Fruit fly (Drosophila melanogaster) whole organism, pupa: ENCODE data around the gene bon.

Experiments used
- CG10348 ChIP-seq: fragments of 200-800 bp; sonication (Bioruptor generic); IDR thresholded peaks from 2 replicates; pipeline ENCODE4 v1.3.6; 2022; ENCODE audit warnings: missing biosample characterization, missing genetic modification characterization
- CG12605 ChIP-seq: fragments of 200-800 bp; sonication (Bioruptor generic); IDR thresholded peaks from 2 replicates; pipeline ENCODE4 v1.3.6; 2022; ENCODE audit warnings: missing biosample characterization, missing genetic modification characterization
- CG13204 ChIP-seq: fragments of 200-800 bp; sonication (Bioruptor generic); optimal IDR thresholded peaks from 2 replicates; lab custom pipeline; 2018; ENCODE audit warnings: missing biosample characterization, mild to moderate bottlenecking, missing genetic modification characterization, moderate library complexity
- CG14655 ChIP-seq: fragments of 200-800 bp; sonication (Bioruptor generic); optimal IDR thresholded peaks from 3 replicates; lab custom pipeline; 2017; ENCODE audit warnings: mild to moderate bottlenecking, missing biosample characterization, missing genetic modification reagents, missing genetic modification characterization
- CG15710 ChIP-seq: fragments of 200-800 bp; sonication (Bioruptor generic); optimal IDR thresholded peaks from 2 replicates; lab custom pipeline; 2018; ENCODE audit warnings: missing biosample characterization, mild to moderate bottlenecking, missing genetic modification characterization, moderate library complexity
- CG17806 ChIP-seq: fragments of 200-800 bp; sonication (Bioruptor generic); optimal IDR thresholded peaks from 2 replicates; lab custom pipeline; 2018; ENCODE audit warnings: missing biosample characterization, mild to moderate bottlenecking, missing genetic modification characterization, moderate library complexity
- CG32121 ChIP-seq: fragments of 200-800 bp; sonication (Bioruptor generic); IDR thresholded peaks from 2 replicates; pipeline ENCODE4 v1.3.6; 2022; ENCODE audit warnings: missing biosample characterization, missing genetic modification characterization
- CG34367 ChIP-seq: fragments of 200-800 bp; sonication (Bioruptor generic); optimal IDR thresholded peaks from 2 replicates; lab custom pipeline; 2018; ENCODE audit warnings: missing biosample characterization, mild to moderate bottlenecking, missing genetic modification characterization
- CG4496 ChIP-seq: fragments of 200-800 bp; sonication (Bioruptor generic); IDR thresholded peaks from 3 replicates; pipeline ENCODE4 v1.3.6; 2022; ENCODE audit warnings: missing biosample characterization, missing genetic modification characterization
- CG8159 ChIP-seq: fragments of 200-800 bp; sonication (Bioruptor generic); optimal IDR thresholded peaks from 3 replicates; lab custom pipeline; 2018; ENCODE audit warnings: missing biosample characterization, mild to moderate bottlenecking, missing genetic modification characterization, moderate library complexity
- CG8301 ChIP-seq: fragments of 200-800 bp; sonication (Bioruptor generic); optimal IDR thresholded peaks from 2 replicates; lab custom pipeline; 2018; ENCODE audit warnings: missing biosample characterization, mild to moderate bottlenecking, missing genetic modification characterization
- CG9948 ChIP-seq: fragments of 200-800 bp; sonication (Bioruptor generic); optimal IDR thresholded peaks from 2 replicates; lab custom pipeline; 2018; ENCODE audit warnings: missing biosample characterization, mild to moderate bottlenecking, missing genetic modification characterization, moderate library complexity
- D1 ChIP-seq: fragments of 200-800 bp; sonication (Bioruptor generic); optimal IDR thresholded peaks from 2 replicates; lab custom pipeline; 2018; ENCODE audit warnings: missing biosample characterization, mild to moderate bottlenecking, missing genetic modification characterization, moderate library complexity
- EcR ChIP-seq: fragments of 200-800 bp; sonication (Bioruptor generic); optimal IDR thresholded peaks from 3 replicates; lab custom pipeline; 2019; ENCODE audit warnings: missing biosample characterization, missing genetic modification characterization, mild to moderate bottlenecking, moderate library complexity, missing genetic modification reagents
- Ets98B ChIP-seq: fragments of 200-800 bp; sonication (Bioruptor generic); IDR thresholded peaks from 2 replicates; pipeline ENCODE4 v1.3.6; 2022; ENCODE audit warnings: missing biosample characterization, missing genetic modification characterization
- Pif1A ChIP-seq: fragments of 200-800 bp; sonication (Bioruptor generic); optimal IDR thresholded peaks from 3 replicates; lab custom pipeline; 2016; ENCODE audit warnings: missing biosample characterization, missing genetic modification characterization
- Pif1B ChIP-seq: fragments of 200-800 bp; sonication (Bioruptor generic); optimal IDR thresholded peaks from 3 replicates; lab custom pipeline; 2016; ENCODE audit warnings: missing biosample characterization, missing genetic modification characterization
- Snoo ChIP-seq: fragments of 200-800 bp; sonication (Bioruptor generic); optimal IDR thresholded peaks from 3 replicates; lab custom pipeline; 2017; ENCODE audit warnings: missing biosample characterization, mild to moderate bottlenecking, missing genetic modification characterization, inconsistent platforms
- fd96Ca ChIP-seq: fragments of 200-800 bp; sonication (Bioruptor generic); IDR thresholded peaks from 3 replicates; pipeline ENCODE4 v1.3.6; 2022; ENCODE audit warnings: missing biosample characterization, missing genetic modification characterization
- gl ChIP-seq: fragments of 200-800 bp; sonication (Bioruptor generic); optimal IDR thresholded peaks from 2 replicates; lab custom pipeline; 2018; ENCODE audit warnings: missing biosample characterization, mild to moderate bottlenecking, missing genetic modification characterization
- rn ChIP-seq: fragments of 200-800 bp; sonication (Bioruptor generic); IDR thresholded peaks from 2 replicates; pipeline ENCODE4 v1.3.6; 2022; ENCODE audit warnings: missing biosample characterization, missing genetic modification characterization

bon gene

dm6 chr3R:20547758-20548157 is 45.2 kb upstream of the bon start:
- TF ChIP-seq CG4496 (GFP tag; lab: Robert Waterston, UW) = peak; percentile 66
- TF ChIP-seq EcR (GFP tag; lab: Kevin White, UChicago) = peak; percentile 17
- TF ChIP-seq fd96Ca (GFP tag; lab: Robert Waterston, UW) = 0 out of 3 replicates have a peak, but pooled peaks have one; percentile 48
- TF ChIP-seq gl (tag; lab: Kevin White, UChicago) = peak; percentile 70
- TF ChIP-seq CG8159 (tag; lab: Kevin White, UChicago) = no peak
- peak; percentile 62 for TF ChIP-seq CG13204 (GFP tag; lab: Kevin White, UChicago)
- TF ChIP-seq CG15710 (tag; lab: Kevin White, UChicago) = peak; percentile 42
- peak; percentile 42; the same call in 1 of the 2 replicates for TF ChIP-seq CG12605
- no peak for TF ChIP-seq rn (GFP tag; lab: Robert Waterston, UW)

dm6 chr3R:20548255-20548654 is 44.7 kb upstream of the bon start:
- TF ChIP-seq CG32121 (GFP tag; lab: Robert Waterston, UW) (no peak), CG13204 (GFP tag; lab: Kevin White, UChicago) (no peak), Snoo (tag; lab: Kevin White, UChicago) (no peak), rn (GFP tag; lab: Robert Waterston, UW) (no peak), CG4496 (GFP tag; lab: Robert Waterston, UW) (no peak), EcR (GFP tag; lab: Kevin White, UChicago) (no peak)

dm6 chr3R:20549017-20549854 is 43.7 kb upstream of the bon start:
- peak; percentile 55; the same call in 2 of the 3 replicates for TF ChIP-seq fd96Ca (GFP tag; lab: Robert Waterston, UW)
- TF ChIP-seq CG12605 = 0 out of 2 replicates have a peak, but pooled peaks have one; percentile 22
- TF ChIP-seq CG10348 (GFP tag; lab: Robert Waterston, UW) = no peak
- peak; percentile 86 for TF ChIP-seq EcR (GFP tag; lab: Kevin White, UChicago)
- TF ChIP-seq CG8159 (tag; lab: Kevin White, UChicago) = no peak
- no peak for TF ChIP-seq D1 (tag; lab: Kevin White, UChicago)
- TF ChIP-seq CG32121 (GFP tag; lab: Robert Waterston, UW) = 0 out of 2 replicates have a peak, but pooled peaks have one; percentile 36
- TF ChIP-seq CG9948 (tag; lab: Kevin White, UChicago) = no peak
- no peak for TF ChIP-seq CG8301 (tag; lab: Kevin White, UChicago)
- no peak for TF ChIP-seq CG34367
- TF ChIP-seq Pif1B (GFP tag; lab: Kevin White, UChicago) = no peak
- no peak for TF ChIP-seq CG17806
- TF ChIP-seq Snoo (tag; lab: Kevin White, UChicago) = no peak
- peak; percentile 60 for TF ChIP-seq Ets98B
- no peak for TF ChIP-seq CG13204 (GFP tag; lab: Kevin White, UChicago)
- TF ChIP-seq CG4496 (GFP tag; lab: Robert Waterston, UW) = 0 out of 3 replicates have a peak, but pooled peaks have one; percentile 31
- no peak for TF ChIP-seq CG15710 (tag; lab: Kevin White, UChicago)
- no peak for TF ChIP-seq rn (GFP tag; lab: Robert Waterston, UW)
- TF ChIP-seq CG14655 = no peak
- TF ChIP-seq Pif1A (GFP tag; lab: Kevin White, UChicago) = no peak
- no peak for TF ChIP-seq gl (tag; lab: Kevin White, UChicago)

- TF ChIP-seq rn (GFP tag; lab: Robert Waterston, UW) (peak; percentile 45; the same call in 1 of the 2 replicates), D1 (tag; lab: Kevin White, UChicago) (no peak), Pif1A (GFP tag; lab: Kevin White, UChicago) (peak; percentile 85), CG12605 (peak; percentile 73), CG32121 (GFP tag; lab: Robert Waterston, UW) (peak; percentile 85), CG8159 (tag; lab: Kevin White, UChicago) (peak; percentile 93), Pif1B (GFP tag; lab: Kevin White, UChicago) (peak; percentile 86), Ets98B (peak; percentile 74; the same call in 1 of the 2 replicates), EcR (GFP tag; lab: Kevin White, UChicago) (peak; percentile 76), CG14655 (peak; percentile 90), gl (tag; lab: Kevin White, UChicago) (peak; percentile 61), CG17806 (peak; percentile 87), CG34367 (peak; percentile 79), CG4496 (GFP tag; lab: Robert Waterston, UW) (peak; percentile 91), CG10348 (GFP tag; lab: Robert Waterston, UW) (no peak), fd96Ca (GFP tag; lab: Robert Waterston, UW) (peak; percentile 87), CG9948 (tag; lab: Kevin White, UChicago) (peak; percentile 88), CG13204 (GFP tag; lab: Kevin White, UChicago) (peak; percentile 60), CG15710 (tag; lab: Kevin White, UChicago) (peak; percentile 91), Snoo (tag; lab: Kevin White, UChicago) (peak; percentile 86), CG8301 (tag; lab: Kevin White, UChicago) (peak; percentile 79)
Observed at dm6 chr3R:20549855-20550603, 42.9 kb upstream of the bon start.
